Fruit fly (Drosophila melanogaster) whole organism, prepupa: ENCODE results near the gene Cdep.

ENCODE experiments used
- Blimp-1 ChIP-seq: fragments of 200-800 bp; sonication (Bioruptor generic); optimal IDR thresholded peaks from 3 replicates; lab custom pipeline; 2017; ENCODE audit warnings: missing biosample characterization, missing genetic modification characterization, mild to moderate bottlenecking, moderate library complexity, missing genetic modification reagents
- CG10631 ChIP-seq: fragments of 200-800 bp; sonication (Bioruptor generic); optimal IDR thresholded peaks from 2 replicates; lab custom pipeline; 2016; ENCODE audit warnings: missing biosample characterization, missing genetic modification characterization
- CG10669 ChIP-seq: fragments of 200-800 bp; sonication (Bioruptor generic); optimal IDR thresholded peaks from 3 replicates; lab custom pipeline; 2018; ENCODE audit warnings: missing biosample characterization, mild to moderate bottlenecking, missing genetic modification characterization, moderate library complexity
- CG11294 ChIP-seq: fragments of 200-800 bp; sonication (Bioruptor generic); IDR thresholded peaks from 2 replicates; pipeline ENCODE4 v1.3.6; 2022; ENCODE audit warnings: missing biosample characterization, missing genetic modification characterization
- CG15336 ChIP-seq: fragments of 200-800 bp; sonication (Bioruptor generic); IDR thresholded peaks from 2 replicates; pipeline ENCODE4 v1.3.6; 2022; ENCODE audit warnings: missing biosample characterization, missing genetic modification characterization
- CG1621 ChIP-seq: fragments of 200-800 bp; sonication (Bioruptor generic); optimal IDR thresholded peaks from 3 replicates; lab custom pipeline; 2018; ENCODE audit warnings: missing biosample characterization, mild to moderate bottlenecking, missing genetic modification characterization
- CG3032 ChIP-seq: fragments of 200-800 bp; optimal IDR thresholded peaks from 2 replicates; lab custom pipeline; 2019; ENCODE audit warnings: missing biosample characterization, mild to moderate bottlenecking, missing genetic modification characterization, moderate library complexity
- CG31627 ChIP-seq: fragments of 200-800 bp; sonication (Bioruptor generic); optimal IDR thresholded peaks from 3 replicates; lab custom pipeline; 2016; ENCODE audit warnings: missing biosample characterization, missing genetic modification characterization
- CG32006 ChIP-seq: fragments of 200-800 bp; sonication (Bioruptor generic); optimal IDR thresholded peaks from 3 replicates; lab custom pipeline; 2017; ENCODE audit warnings: missing biosample characterization, mild to moderate bottlenecking, missing genetic modification characterization
- CG34406 ChIP-seq: fragments of 200-800 bp; sonication (Bioruptor generic); optimal IDR thresholded peaks from 3 replicates; lab custom pipeline; 2016; ENCODE audit warnings: missing biosample characterization, missing genetic modification characterization
- CG3919 ChIP-seq: fragments of 200-800 bp; sonication (Bioruptor generic); optimal IDR thresholded peaks from 3 replicates; lab custom pipeline; 2016; ENCODE audit warnings: missing biosample characterization, missing genetic modification characterization
- CG6163 ChIP-seq: fragments of 200-800 bp; sonication (Bioruptor generic); IDR thresholded peaks from 3 replicates; pipeline ENCODE4 v1.3.6; 2022; ENCODE audit warnings: missing biosample characterization, missing genetic modification characterization
- CG6792 ChIP-seq: fragments of 200-800 bp; sonication (Bioruptor generic); optimal IDR thresholded peaks from 3 replicates; lab custom pipeline; 2016; ENCODE audit warnings: missing biosample characterization, missing genetic modification characterization
- CG6808 ChIP-seq: fragments of 200-800 bp; sonication (Bioruptor generic); optimal IDR thresholded peaks from 3 replicates; lab custom pipeline; 2017; ENCODE audit warnings: missing biosample characterization, missing genetic modification characterization, mild to moderate bottlenecking, moderate library complexity, missing genetic modification reagents
- CG7368 ChIP-seq: fragments of 200-800 bp; sonication (Bioruptor generic); optimal IDR thresholded peaks from 3 replicates; lab custom pipeline; 2016; ENCODE audit warnings: missing biosample characterization, missing genetic modification characterization
- CG8119 ChIP-seq: fragments of 200-800 bp; sonication (Bioruptor generic); IDR thresholded peaks from 3 replicates; pipeline ENCODE4 v1.3.6; 2022; ENCODE audit warnings: missing biosample characterization, missing genetic modification characterization
- CG8632 ChIP-seq: fragments of 200-800 bp; sonication (Bioruptor generic); optimal IDR thresholded peaks from 3 replicates; lab custom pipeline; 2016; ENCODE audit warnings: missing biosample characterization, missing genetic modification characterization
- CG9139 ChIP-seq: fragments of 200-800 bp; sonication (Bioruptor generic); optimal IDR thresholded peaks from 3 replicates; lab custom pipeline; 2017; ENCODE audit warnings: missing biosample characterization, mild to moderate bottlenecking, missing genetic modification characterization
- Eip75B ChIP-seq: fragments of 200-800 bp; sonication (Bioruptor generic); optimal IDR thresholded peaks from 3 replicates; lab custom pipeline; 2016; ENCODE audit warnings: missing biosample characterization, missing genetic modification characterization
- Eip78C ChIP-seq: fragments of 200-800 bp; sonication (Bioruptor generic); peaks from one replicate; lab custom pipeline; 2016; ENCODE audit warnings: missing biosample characterization, missing genetic modification characterization
- Ets21C ChIP-seq: fragments of 200-800 bp; sonication (Bioruptor generic); optimal IDR thresholded peaks from 3 replicates; lab custom pipeline; 2016; ENCODE audit warnings: missing biosample characterization, missing genetic modification characterization
- Gug ChIP-seq: fragments of 200-800 bp; sonication (Bioruptor generic); IDR thresholded peaks from 2 replicates; pipeline ENCODE4 v1.3.6; 2022; ENCODE audit warnings: missing biosample characterization, missing genetic modification characterization
- Hr38 ChIP-seq: sonication (Bioruptor generic); optimal IDR thresholded peaks from 2 replicates; lab custom pipeline; 2016; ENCODE audit warnings: missing biosample characterization, missing genetic modification characterization
- Hr39 ChIP-seq: fragments of 200-800 bp; sonication (Bioruptor generic); optimal IDR thresholded peaks from 2 replicates; lab custom pipeline; 2016; ENCODE audit warnings: missing biosample characterization, missing genetic modification characterization
- Hr4 ChIP-seq: fragments of 200-800 bp; sonication (Bioruptor generic); optimal IDR thresholded peaks from 3 replicates; lab custom pipeline; 2016; ENCODE audit warnings: missing biosample characterization, missing genetic modification characterization
- Lpt ChIP-seq: fragments of 200-800 bp; sonication (Bioruptor generic); optimal IDR thresholded peaks from 3 replicates; lab custom pipeline; 2016; ENCODE audit warnings: missing biosample characterization, missing genetic modification characterization
- Met ChIP-seq: fragments of 200-800 bp; sonication (Bioruptor generic); optimal IDR thresholded peaks from 3 replicates; lab custom pipeline; 2016; ENCODE audit warnings: missing biosample characterization, missing genetic modification characterization
- Smox ChIP-seq: fragments of 200-800 bp; sonication (Bioruptor generic); optimal IDR thresholded peaks from 3 replicates; lab custom pipeline; 2016; ENCODE audit warnings: missing biosample characterization, missing genetic modification characterization
- Sox14 ChIP-seq: fragments of 200-800 bp; sonication (Bioruptor generic); optimal IDR thresholded peaks from 3 replicates; lab custom pipeline; 2016; ENCODE audit warnings: missing biosample characterization, missing genetic modification characterization
- achi ChIP-seq: fragments of 200-800 bp; sonication (Bioruptor generic); optimal IDR thresholded peaks from 3 replicates; lab custom pipeline; 2016; ENCODE audit warnings: missing biosample characterization, missing genetic modification characterization
- cyc ChIP-seq: fragments of 200-800 bp; sonication (Bioruptor generic); optimal IDR thresholded peaks from 3 replicates; lab custom pipeline; 2016; ENCODE audit warnings: missing biosample characterization, missing genetic modification characterization
- dac ChIP-seq: fragments of 200-800 bp; sonication (Bioruptor generic); optimal IDR thresholded peaks from 2 replicates; lab custom pipeline; 2017; ENCODE audit warnings: missing biosample characterization, mild to moderate bottlenecking, missing genetic modification characterization
- eg ChIP-seq: fragments of 200-800 bp; sonication (Bioruptor generic); IDR thresholded peaks from 3 replicates; pipeline ENCODE4 v1.3.6; 2022; ENCODE audit warnings: missing biosample characterization, missing genetic modification characterization
- esn ChIP-seq: fragments of 200-800 bp; sonication (Bioruptor generic); optimal IDR thresholded peaks from 2 replicates; lab custom pipeline; 2016; ENCODE audit warnings: missing biosample characterization, mild to moderate bottlenecking, missing genetic modification characterization, moderate library complexity
- fd59A ChIP-seq: fragments of 200-800 bp; sonication (Bioruptor generic); optimal IDR thresholded peaks from 2 replicates; lab custom pipeline; 2017; ENCODE audit warnings: missing biosample characterization, mild to moderate bottlenecking, missing genetic modification characterization, missing genetic modification reagents
- fd85E ChIP-seq: fragments of 200-800 bp; sonication (Bioruptor generic); optimal IDR thresholded peaks from 3 replicates; lab custom pipeline; 2016; ENCODE audit warnings: missing biosample characterization, missing genetic modification characterization
- fkh ChIP-seq: fragments of 200-800 bp; sonication (Bioruptor generic); optimal IDR thresholded peaks from 3 replicates; lab custom pipeline; 2017; ENCODE audit warnings: missing biosample characterization, mild to moderate bottlenecking, missing genetic modification characterization, moderate library complexity
- lz ChIP-seq: fragments of 200-800 bp; sonication (Bioruptor generic); optimal IDR thresholded peaks from 3 replicates; lab custom pipeline; 2016; ENCODE audit warnings: missing biosample characterization, missing genetic modification characterization
- net ChIP-seq: fragments of 200-800 bp; sonication (Bioruptor generic); optimal IDR thresholded peaks from 3 replicates; lab custom pipeline; 2016; ENCODE audit warnings: missing biosample characterization, missing genetic modification characterization
- pdm3 ChIP-seq: fragments of 200-800 bp; sonication (Bioruptor generic); optimal IDR thresholded peaks from 3 replicates; lab custom pipeline; 2016; ENCODE audit warnings: missing biosample characterization, missing genetic modification characterization
- spab ChIP-seq: fragments of 200-800 bp; sonication (Bioruptor generic); optimal IDR thresholded peaks from 2 replicates; lab custom pipeline; 2017; ENCODE audit warnings: missing biosample characterization, mild to moderate bottlenecking, missing genetic modification characterization, missing genetic modification reagents
- ss ChIP-seq, 2 experiments: fragments of 200-800 bp; sonication (Bioruptor generic); optimal IDR thresholded peaks; 2 replicates in 1 of 2; 3 replicates in 1 of 2; lab custom pipeline; 2017 to 2018; ENCODE audit warnings: mild to moderate bottlenecking in 2 of 2, missing biosample characterization in 2 of 2, missing genetic modification characterization in 2 of 2, moderate library complexity in 1 of 2
- svp ChIP-seq: fragments of 200-800 bp; sonication (Bioruptor generic); peaks from one replicate; lab custom pipeline; 2016; ENCODE audit warnings: missing biosample characterization, missing genetic modification characterization
- topi ChIP-seq: fragments of 200-800 bp; sonication (Bioruptor generic); optimal IDR thresholded peaks from 3 replicates; lab custom pipeline; 2016; ENCODE audit warnings: missing biosample characterization, missing genetic modification characterization

Cdep gene

DNA sequence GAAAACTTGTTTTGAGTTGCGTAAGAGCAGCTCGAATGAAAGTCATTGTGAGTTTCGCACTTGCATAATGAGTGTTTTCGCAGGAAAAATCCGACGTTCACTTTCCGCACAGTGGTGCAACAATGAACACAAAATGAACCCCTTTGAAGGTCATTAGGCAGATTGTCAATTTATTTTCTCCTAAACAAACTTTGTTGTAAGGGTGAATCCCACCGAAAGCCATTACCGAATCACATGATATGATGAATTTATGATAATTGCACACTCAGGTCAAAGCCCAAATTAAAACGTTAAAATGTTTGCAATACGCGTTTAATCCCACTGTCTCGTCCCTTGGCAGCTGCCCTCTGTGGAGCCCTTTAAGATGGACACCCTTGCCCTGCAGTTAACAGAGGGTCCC is 56.9 kb downstream of the Cdep start:
- no peak for TF ChIP-seq CG6792
- TF ChIP-seq topi (GFP tag; lab: Kevin White, UChicago), result peak; percentile 20
- TF ChIP-seq CG6808, result no peak
- no peak for TF ChIP-seq CG31627 (GFP tag; lab: Kevin White, UChicago)
- TF ChIP-seq Blimp-1, result peak; percentile 5
- peak; percentile 13 for TF ChIP-seq Sox14 (GFP tag; lab: Kevin White, UChicago)
- peak; percentile 0 for TF ChIP-seq Eip75B (GFP tag; lab: Kevin White, UChicago)
- peak; percentile 39 for TF ChIP-seq CG32006 (GFP tag; lab: Kevin White, UChicago)
- peak; percentile 12 for TF ChIP-seq Hr39 (GFP tag; lab: Kevin White, UChicago)
- TF ChIP-seq Gug, result no peak
- TF ChIP-seq esn (GFP tag; lab: Kevin White, UChicago), result peak; percentile 20
- peak; percentile 9 for TF ChIP-seq Lpt
- TF ChIP-seq CG10669 (GFP tag; lab: Kevin White, UChicago), result no peak
- no peak for TF ChIP-seq eg
- TF ChIP-seq spab (GFP tag; lab: Kevin White, UChicago), result no peak
- peak; percentile 55 for TF ChIP-seq CG15336
- peak; percentile 13 for TF ChIP-seq Met
- peak; percentile 24 for TF ChIP-seq lz (GFP tag; lab: Kevin White, UChicago)
- TF ChIP-seq CG10631, result peak; percentile 11
- peak; percentile 10 for TF ChIP-seq pdm3
- peak; percentile 11 for TF ChIP-seq CG8632 (GFP tag; lab: Kevin White, UChicago)
- peak; percentile 56 for TF ChIP-seq Hr4 (GFP tag; lab: Kevin White, UChicago)
- no peak for TF ChIP-seq fd59A
- peak; percentile 32; the same call in 1 of the 3 replicates for TF ChIP-seq CG8119
- peak; percentile 0 for TF ChIP-seq net
- no peak for TF ChIP-seq CG11294 (GFP tag; lab: Robert Waterston, UW)
- TF ChIP-seq dac, result peak; percentile 14
- peak; percentile 15 for TF ChIP-seq CG7368
- TF ChIP-seq ss (GFP tag; optimal IDR thresholded peaks at IDR 0.05; lab: Kevin White, UChicago), result no peak
- peak; percentile 32; the same call in 1 of the 3 replicates for TF ChIP-seq CG6163
- peak; percentile 30 for TF ChIP-seq achi (GFP tag; lab: Kevin White, UChicago)
- TF ChIP-seq cyc (GFP tag; lab: Kevin White, UChicago), result no peak
- peak; percentile 82 for TF ChIP-seq Eip78C (GFP tag; lab: Kevin White, UChicago)
- no peak for TF ChIP-seq CG1621 (tag; lab: Kevin White, UChicago)
- TF ChIP-seq CG3919, result peak; percentile 35
- TF ChIP-seq fd85E (GFP tag; lab: Kevin White, UChicago), result no peak

DNA sequence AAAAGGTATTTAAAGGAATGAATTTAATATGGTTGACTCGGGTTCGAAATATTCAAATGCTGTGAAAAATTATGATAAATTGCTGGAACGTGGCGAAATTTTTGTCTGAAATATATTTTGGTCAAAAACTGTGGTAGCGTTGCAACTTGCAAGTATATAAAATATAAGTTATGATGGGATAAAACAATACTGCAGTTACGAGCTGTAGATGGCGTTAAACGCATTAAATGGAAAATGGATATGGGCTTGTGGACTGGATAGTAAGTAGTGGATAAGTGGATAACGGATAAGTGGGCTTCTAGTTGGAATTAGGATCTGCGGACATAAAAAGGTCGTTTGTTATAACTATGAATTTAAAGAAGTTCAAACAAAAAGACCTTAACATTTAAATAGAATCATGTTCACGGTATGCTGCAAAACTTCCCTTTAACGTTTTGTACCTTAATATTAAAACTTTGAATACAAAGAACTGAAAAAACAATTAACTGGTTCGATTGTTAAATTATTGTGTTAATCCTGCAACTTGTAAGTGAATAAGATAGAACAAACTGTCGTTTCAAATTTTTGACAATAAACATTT is 58.9 kb downstream of the Cdep start:
- no peak for TF ChIP-seq CG9139 (GFP tag; lab: Kevin White, UChicago)
- TF ChIP-seq Hr39 (GFP tag; lab: Kevin White, UChicago), result no peak
- TF ChIP-seq Smox, result no peak
- TF ChIP-seq Ets21C, result no peak
- no peak for TF ChIP-seq CG10631
- no peak for TF ChIP-seq CG7368
- no peak for TF ChIP-seq lz (GFP tag; lab: Kevin White, UChicago)
- no peak for TF ChIP-seq CG3032 (tag; lab: Kevin White, UChicago)
- no peak for TF ChIP-seq CG6792
- no peak for TF ChIP-seq fd85E (GFP tag; lab: Kevin White, UChicago)
- TF ChIP-seq Met, result no peak
- TF ChIP-seq CG34406 (GFP tag; lab: Kevin White, UChicago), result no peak
- no peak for TF ChIP-seq Hr38
- no peak for TF ChIP-seq CG3919
- no peak for TF ChIP-seq fkh (GFP tag; lab: Kevin White, UChicago)
- no peak for TF ChIP-seq svp (GFP tag; lab: Kevin White, UChicago)
- no peak for TF ChIP-seq CG15336
- TF ChIP-seq net, result no peak
